Fruit fly (Drosophila melanogaster) Kc167 (cell line): ENCODE measurements around the gene CG42854.

Experiments
- Myc ChIP-seq: fragments of >200 bp; optimal IDR thresholded peaks from 2 replicates; lab custom pipeline; 2017; ENCODE audit warnings: missing external identifiers
- psq ChIP-seq: fragments of >200 bp; optimal IDR thresholded peaks from 2 replicates; lab custom pipeline; 2017; ENCODE audit warnings: missing external identifiers

dm6 chrX:17206046-17206445, 40.8 kb downstream of the CG42854 start, which contains the start of gene CG32564:
- TF ChIP-seq psq (lab: Kevin White, UChicago) = no peak
- TF ChIP-seq Myc (lab: Kevin White, UChicago) = no peak
